Worm (Caenorhabditis elegans) whole organism, L1 larva: ENCODE results near the gene C28D4.18.

Source experiments
- ces-1 ChIP-seq: fragments of 150-350 bp; optimal IDR thresholded peaks from 2 replicates; lab custom pipeline; 2014; ENCODE audit warnings: missing biosample characterization, missing genetic modification reagents, missing genetic modification characterization
- dpl-1 ChIP-seq, 3 experiments: fragments of 150-350 bp in 2 of 3; sonication (generic microtip) in 1 of 3; optimal IDR thresholded peaks; 2 replicates each; lab custom pipeline; 2014 to 2017; ENCODE audit warnings: missing biosample characterization in 3 of 3, missing genetic modification characterization in 3 of 3, missing genetic modification reagents in 3 of 3
- egl-13 ChIP-seq: sonication (generic microtip); optimal IDR thresholded peaks from 2 replicates; lab custom pipeline; 2016; ENCODE audit warnings: missing genotype, missing genetic modification reagents, missing genetic modification characterization, missing compliant biosample characterization
- elt-3 ChIP-seq, 6 experiments: fragments of 150-350 bp in 1 of 6; sonication (generic microtip); optimal IDR thresholded peaks; 2 replicates each; lab custom pipeline; 2017 to 2018; ENCODE audit warnings: missing biosample characterization in 6 of 6, missing genetic modification characterization in 6 of 6, inconsistent platforms in 1 of 6
- nhr-28 ChIP-seq: fragments of 150-350 bp; optimal IDR thresholded peaks from 2 replicates; lab custom pipeline; 2014; ENCODE audit warnings: missing biosample characterization, missing genetic modification characterization
- pax-3 ChIP-seq: fragments of 200-800 bp; sonication (Bioruptor generic); optimal IDR thresholded peaks from 2 replicates; lab custom pipeline; 2018; ENCODE audit warnings: mild to moderate bottlenecking, missing genetic modification characterization, moderate library complexity, missing compliant biosample characterization

ce11 chrIV:9755713-9756112 is 30.6 kb downstream of the C28D4.18 start:
- TF ChIP-seq elt-3 (tag; optimal IDR thresholded peaks at IDR 0.05; lab: Kevin White, UChicago) (peak in 4 of 6 experiments; percentile 37 to 50 (median 44)), nhr-28 (no peak), pax-3 (tag; lab: Kevin White, UChicago) (no peak), ces-1 (GFP tag; lab: Kevin White, UChicago) (no peak), dpl-1 (GFP tag; optimal IDR thresholded peaks at IDR 0.05; lab: Kevin White, UChicago) (no peak), egl-13 (tag; lab: Kevin White, UChicago) (no peak)
